Worm (Caenorhabditis elegans): ENCODE results near the gene D1079.1.

The D1079.1 gene

DNA sequence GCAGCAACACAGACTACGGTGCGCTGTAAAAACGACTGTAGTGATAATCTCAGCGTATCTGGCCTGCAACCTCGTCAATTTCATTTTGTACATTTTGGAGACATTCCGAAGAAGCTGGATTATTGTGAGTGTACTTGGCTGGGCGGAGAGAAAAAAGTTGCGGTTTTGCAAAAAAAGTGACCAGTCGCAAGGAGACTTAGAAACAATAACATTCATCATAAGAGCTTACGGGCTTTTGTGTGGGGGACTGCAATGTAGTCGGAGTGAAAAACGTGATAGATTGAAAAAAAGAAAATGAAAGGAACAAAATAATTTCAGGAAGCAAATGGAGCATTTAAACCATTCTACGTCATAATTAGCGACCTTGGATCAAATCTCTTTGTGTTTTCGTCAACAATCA, 5.5 kb downstream of the D1079.1 start:
- TF ChIP-seq B0310.2 (tag; optimal IDR thresholded peaks at IDR 0.05) (no peak), pes-1 (GFP tag; IDR thresholded peaks at IDR 0.05) (no peak), tra-4 (tag; optimal IDR thresholded peaks at IDR 0.05) (no peak), ama-1 (optimal IDR thresholded peaks at IDR 0.05) (no peak), ceh-36 (tag; optimal IDR thresholded peaks at IDR 0.05) (no peak), hmg-4 (GFP tag; optimal IDR thresholded peaks at IDR 0.05) (no peak), hnd-1 (tag; optimal IDR thresholded peaks at IDR 0.05) (no peak), F13C5.2 (tag; optimal IDR thresholded peaks at IDR 0.05) (no peak), sea-1 (GFP tag; conservative IDR thresholded peaks at IDR 0.05) (no peak), tbx-11 (GFP tag; IDR thresholded peaks at IDR 0.05) (no peak), hmbx-1 (tag; optimal IDR thresholded peaks at IDR 0.05) (no peak), flt-1 (GFP tag; IDR thresholded peaks at IDR 0.05) (no peak), ets-7 (tag; optimal IDR thresholded peaks at IDR 0.05) (no peak), ceh-13 (GFP tag; optimal IDR thresholded peaks at IDR 0.05) (no peak), tbx-37 (GFP tag; conservative IDR thresholded peaks at IDR 0.05) (no peak)

- no peak for TF ChIP-seq hmg-4 (GFP tag; optimal IDR thresholded peaks at IDR 0.05)
- no peak for TF ChIP-seq ets-7 (tag; optimal IDR thresholded peaks at IDR 0.05)
- no peak for TF ChIP-seq scrt-1 (GFP tag; IDR thresholded peaks at IDR 0.05)
- TF ChIP-seq hmbx-1 (tag; optimal IDR thresholded peaks at IDR 0.05): no peak
- TF ChIP-seq ama-1 (optimal IDR thresholded peaks at IDR 0.05): no peak
- TF ChIP-seq aly-1 (tag; optimal IDR thresholded peaks at IDR 0.05): no peak
- TF ChIP-seq tbx-37 (GFP tag; conservative IDR thresholded peaks at IDR 0.05): no peak
- TF ChIP-seq tbx-11 (GFP tag; IDR thresholded peaks at IDR 0.05): no peak
- TF ChIP-seq F13C5.2 (tag; optimal IDR thresholded peaks at IDR 0.05): no peak
- no peak for TF ChIP-seq ceh-36 (tag; optimal IDR thresholded peaks at IDR 0.05)
- no peak for TF ChIP-seq B0310.2 (tag; optimal IDR thresholded peaks at IDR 0.05)
- no peak for TF ChIP-seq hnd-1 (tag; optimal IDR thresholded peaks at IDR 0.05)
- TF ChIP-seq sea-1 (GFP tag; conservative IDR thresholded peaks at IDR 0.05): no peak
- TF ChIP-seq flt-1 (GFP tag; IDR thresholded peaks at IDR 0.05): no peak
- no peak for TF ChIP-seq pes-1 (GFP tag; IDR thresholded peaks at IDR 0.05)
- no peak for TF ChIP-seq tra-4 (tag; optimal IDR thresholded peaks at IDR 0.05)
- no peak for TF ChIP-seq ceh-13 (GFP tag; optimal IDR thresholded peaks at IDR 0.05)
Measured at ce11 chrX:4409591-4410279, 6.8 kb downstream of the D1079.1 start.

- TF ChIP-seq scrt-1 (GFP tag; IDR thresholded peaks at IDR 0.05) (no peak), pes-1 (GFP tag; IDR thresholded peaks at IDR 0.05) (no peak), ceh-13 (GFP tag; optimal IDR thresholded peaks at IDR 0.05) (no peak), F13C5.2 (tag; optimal IDR thresholded peaks at IDR 0.05) (no peak), flt-1 (GFP tag; IDR thresholded peaks at IDR 0.05) (no peak)
Measured at ce11 chrX:4410280-4410911, 7.4 kb downstream of the D1079.1 start.

ce11 chrX:4413206-4413605, 10.3 kb downstream of the D1079.1 start:
- TF ChIP-seq ceh-13 (GFP tag; optimal IDR thresholded peaks at IDR 0.05): no peak
- TF ChIP-seq tra-4 (tag; optimal IDR thresholded peaks at IDR 0.05): no peak
- TF ChIP-seq pes-1 (GFP tag; IDR thresholded peaks at IDR 0.05): no peak
- no peak for TF ChIP-seq hnd-1 (tag; optimal IDR thresholded peaks at IDR 0.05)

DNA sequence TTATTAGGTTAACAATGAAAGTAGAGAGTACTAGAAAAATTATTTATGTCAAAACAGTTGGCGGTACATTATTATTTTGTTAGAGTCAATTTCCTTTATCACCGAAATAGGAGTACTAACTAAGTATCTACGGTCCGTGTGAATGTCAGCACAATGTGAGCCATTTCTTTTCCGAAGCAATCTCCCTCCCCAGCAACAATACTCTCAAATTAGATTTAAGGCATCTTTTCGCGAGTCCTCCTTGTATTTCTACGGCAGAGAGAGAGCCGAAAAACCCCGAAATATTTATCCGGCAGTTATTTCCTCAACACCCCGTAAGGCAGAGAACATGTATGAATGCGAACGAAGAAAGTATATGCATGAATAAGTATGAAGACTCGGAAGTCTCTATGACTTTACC, 12.3 kb downstream of the D1079.1 start:
- no peak for TF ChIP-seq ama-1 (optimal IDR thresholded peaks at IDR 0.05)
- TF ChIP-seq hnd-1 (tag; optimal IDR thresholded peaks at IDR 0.05): no peak
- no peak for TF ChIP-seq ets-7 (tag; optimal IDR thresholded peaks at IDR 0.05)
- TF ChIP-seq F13C5.2 (tag; optimal IDR thresholded peaks at IDR 0.05): no peak
- TF ChIP-seq tbx-11 (GFP tag; IDR thresholded peaks at IDR 0.05): no peak
- TF ChIP-seq flt-1 (GFP tag; IDR thresholded peaks at IDR 0.05): no peak
- TF ChIP-seq hmbx-1 (tag; optimal IDR thresholded peaks at IDR 0.05): no peak
- TF ChIP-seq tra-4 (tag; optimal IDR thresholded peaks at IDR 0.05): no peak
- no peak for TF ChIP-seq ceh-13 (GFP tag; optimal IDR thresholded peaks at IDR 0.05)
- TF ChIP-seq scrt-1 (GFP tag; IDR thresholded peaks at IDR 0.05): no peak
- no peak for TF ChIP-seq ceh-36 (tag; optimal IDR thresholded peaks at IDR 0.05)
- no peak for TF ChIP-seq aly-1 (tag; optimal IDR thresholded peaks at IDR 0.05)
- TF ChIP-seq B0310.2 (tag; optimal IDR thresholded peaks at IDR 0.05): no peak
- TF ChIP-seq tbx-37 (GFP tag; conservative IDR thresholded peaks at IDR 0.05): no peak
- TF ChIP-seq hmg-4 (GFP tag; optimal IDR thresholded peaks at IDR 0.05): no peak
- no peak for TF ChIP-seq sea-1 (GFP tag; conservative IDR thresholded peaks at IDR 0.05)
- TF ChIP-seq pes-1 (GFP tag; IDR thresholded peaks at IDR 0.05): no peak

ce11 chrX:4418751-4419150, 15.8 kb downstream of the D1079.1 start, which contains the start of gene dop-1:
TSS of gene dop-1 (minus strand) at chrX:4418851.
- no peak for TF ChIP-seq tbx-37 (GFP tag; conservative IDR thresholded peaks at IDR 0.05)
- no peak for TF ChIP-seq tra-4 (tag; optimal IDR thresholded peaks at IDR 0.05)

- TF ChIP-seq F13C5.2 (tag; optimal IDR thresholded peaks at IDR 0.05) (no peak), B0310.2 (tag; optimal IDR thresholded peaks at IDR 0.05) (no peak), hnd-1 (tag; optimal IDR thresholded peaks at IDR 0.05) (no peak), ets-7 (tag; optimal IDR thresholded peaks at IDR 0.05) (no peak), hmbx-1 (tag; optimal IDR thresholded peaks at IDR 0.05) (no peak), flt-1 (GFP tag; IDR thresholded peaks at IDR 0.05) (no peak), tra-4 (tag; optimal IDR thresholded peaks at IDR 0.05) (no peak), ceh-36 (tag; optimal IDR thresholded peaks at IDR 0.05) (no peak), tbx-11 (GFP tag; IDR thresholded peaks at IDR 0.05) (no peak), ama-1 (optimal IDR thresholded peaks at IDR 0.05) (no peak), aly-1 (tag; optimal IDR thresholded peaks at IDR 0.05) (no peak), ceh-13 (GFP tag; optimal IDR thresholded peaks at IDR 0.05) (no peak), hmg-4 (GFP tag; optimal IDR thresholded peaks at IDR 0.05) (no peak), tbx-37 (GFP tag; conservative IDR thresholded peaks at IDR 0.05) (no peak), pes-1 (GFP tag; IDR thresholded peaks at IDR 0.05) (no peak), sea-1 (GFP tag; conservative IDR thresholded peaks at IDR 0.05) (no peak)
Measured at ce11 chrX:4424254-4424653, 21.3 kb downstream of the D1079.1 start.

All from whole organism, early embryonic.